Worm (Caenorhabditis elegans): Measurements from ENCODE around the gene nspg-7.1.

DNA sequence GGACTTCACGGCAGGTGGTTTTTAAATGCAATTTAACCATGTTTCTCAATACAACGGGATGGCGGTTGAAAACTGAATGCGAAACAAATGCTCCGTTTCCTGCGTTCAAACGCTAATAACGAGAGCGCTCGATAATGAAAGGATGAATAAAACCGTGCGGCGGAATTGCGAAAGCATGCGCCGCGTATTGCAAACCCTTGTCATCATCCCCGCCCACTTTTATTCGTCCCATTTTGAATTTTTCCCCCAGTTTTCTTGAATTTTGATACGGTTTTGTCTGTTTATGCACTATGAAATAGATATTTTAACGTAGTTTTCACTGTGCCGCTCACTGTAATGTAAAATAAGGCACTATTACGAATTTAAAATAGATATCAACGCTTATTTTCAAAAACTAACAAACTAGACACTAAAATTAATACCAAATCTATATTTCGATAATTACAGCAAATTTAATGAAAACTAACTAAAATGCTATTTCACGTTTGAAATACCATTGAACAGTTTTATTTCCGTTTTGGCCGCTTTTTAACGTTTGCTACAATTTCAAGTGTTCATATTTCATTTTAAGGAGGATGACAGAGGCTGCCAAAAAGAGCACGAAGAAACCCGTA is 14.5 kb downstream of the nspg-7.1 start, which contains the start of the genes F49C12.9 and rpn-7:
- TF ChIP-seq flt-1 (GFP tag; IDR thresholded peaks at IDR 0.05) (no peak; the same call in none of the 2 replicates), ztf-23 (GFP tag; IDR thresholded peaks at IDR 0.05) (peak; percentile 85), cog-1 (tag; optimal IDR thresholded peaks at IDR 0.05) (peak; percentile 52), ztf-29 (GFP tag; IDR thresholded peaks at IDR 0.05) (no peak), klf-2 (GFP tag; conservative IDR thresholded peaks at IDR 0.05) (no peak; the same call in 1 of the 2 replicates), tab-1 (GFP tag; IDR thresholded peaks at IDR 0.05) (peak; percentile 81), T22C8.4 (GFP tag; IDR thresholded peaks at IDR 0.05) (no peak)
